Worm (Caenorhabditis elegans) whole organism, young adult: Measurements from ENCODE around the gene dpy-19.

ENCODE experiments used
- B0035.1 ChIP-seq: sonication (generic microtip); optimal IDR thresholded peaks from 2 replicates; lab custom pipeline; 2016; ENCODE audit warnings: missing genetic modification characterization, mild to moderate bottlenecking, missing compliant biosample characterization, missing genotype, missing genetic modification reagents
- B0261.1 ChIP-seq: sonication (generic microtip); optimal IDR thresholded peaks from 2 replicates; lab custom pipeline; 2016; ENCODE audit warnings: mild to moderate bottlenecking, missing genetic modification characterization, moderate library complexity, missing compliant biosample characterization
- B0336.3 ChIP-seq: fragments of 200-800 bp; sonication (Bioruptor generic); IDR thresholded peaks from 2 replicates; pipeline ENCODE4 v1.3.6; 2022; ENCODE audit warnings: missing genetic modification characterization, missing compliant biosample characterization
- D2030.7 ChIP-seq: fragments of 200-800 bp; sonication (Bioruptor generic); IDR thresholded peaks from 2 replicates; pipeline ENCODE4 v1.3.6; 2022; ENCODE audit warnings: missing genetic modification reagents, missing genetic modification characterization, missing compliant biosample characterization
- F10E7.11 ChIP-seq: sonication (generic microtip); optimal IDR thresholded peaks from 2 replicates; lab custom pipeline; 2017; ENCODE audit warnings: mild to moderate bottlenecking, missing genetic modification characterization, moderate library complexity, missing compliant biosample characterization
- F22D6.2 ChIP-seq: sonication (generic microtip); optimal IDR thresholded peaks from 2 replicates; lab custom pipeline; 2016; ENCODE audit warnings: mild to moderate bottlenecking, missing genetic modification characterization, missing compliant biosample characterization
- F52B5.7 ChIP-seq: sonication (generic microtip); optimal IDR thresholded peaks from 2 replicates; lab custom pipeline; 2016; ENCODE audit warnings: mild to moderate bottlenecking, missing genetic modification characterization, missing compliant biosample characterization
- F57C9.4 ChIP-seq: sonication (generic microtip); optimal IDR thresholded peaks from 2 replicates; lab custom pipeline; 2017; ENCODE audit warnings: mild to moderate bottlenecking, missing genetic modification characterization, missing compliant biosample characterization
- K11D2.4 ChIP-seq: fragments of 200-800 bp; sonication (Bioruptor generic); IDR thresholded peaks from 2 replicates; pipeline ENCODE4 v1.3.6; 2022; ENCODE audit warnings: missing genetic modification reagents, missing genetic modification characterization, missing compliant biosample characterization
- T07F8.4 ChIP-seq: sonication (generic microtip); optimal IDR thresholded peaks from 2 replicates; lab custom pipeline; 2016; ENCODE audit warnings: mild to moderate bottlenecking, missing genetic modification characterization, moderate library complexity, missing compliant biosample characterization
- akir-1 ChIP-seq: fragments of 200-800 bp; sonication (Bioruptor generic); optimal IDR thresholded peaks from 2 replicates; lab custom pipeline; 2018; ENCODE audit warnings: mild to moderate bottlenecking, missing genetic modification characterization, moderate library complexity, missing compliant biosample characterization
- ama-1 ChIP-seq, 3 experiments: fragments of 150-350 bp in 1 of 3; sonication (generic microtip) in 2 of 3; optimal IDR thresholded peaks; 2 replicates each; lab custom pipeline; 2014 to 2018; ENCODE audit warnings: missing biosample characterization in 2 of 3, missing genetic modification characterization in 2 of 3, missing genetic modification reagents in 2 of 3
- aptf-2 ChIP-seq: fragments of 200-800 bp; sonication (Bioruptor generic); conservative IDR thresholded peaks from 2 replicates; pipeline ENCODE4 v1.3.6; 2022; ENCODE audit warnings: missing genetic modification reagents, missing genetic modification characterization, missing compliant biosample characterization
- attf-3 ChIP-seq: fragments of 200-800 bp; sonication (Bioruptor generic); conservative IDR thresholded peaks from 2 replicates; pipeline ENCODE4 v1.3.6; 2022; ENCODE audit warnings: missing genetic modification reagents, missing genetic modification characterization, missing compliant biosample characterization
- bed-1 ChIP-seq: fragments of 200-800 bp; sonication (Bioruptor generic); IDR thresholded peaks from 2 replicates; pipeline ENCODE4 v1.3.6; 2022; ENCODE audit warnings: missing genetic modification reagents, missing genetic modification characterization, missing compliant biosample characterization
- cebp-1 ChIP-seq, 2 experiments: fragments of 200-800 bp in 1 of 2; sonication (Bioruptor generic) in 1 of 2; sonication (generic microtip) in 1 of 2; IDR thresholded peaks in 1 of 2; optimal IDR thresholded peaks in 1 of 2; 2 replicates each; pipeline versions ENCODE4 v1.3.6 to Lab custom; 2017 to 2022; ENCODE audit warnings: missing compliant biosample characterization in 2 of 2, missing genetic modification characterization in 2 of 2, mild to moderate bottlenecking in 1 of 2, missing genetic modification reagents in 1 of 2, moderate library complexity in 1 of 2
- cebp-2 ChIP-seq: fragments of 200-800 bp; sonication (Bioruptor generic); IDR thresholded peaks from 2 replicates; pipeline ENCODE4 v1.3.6; 2022; ENCODE audit warnings: missing genetic modification characterization, missing compliant biosample characterization
- ceh-58 ChIP-seq: fragments of 200-800 bp; sonication (Bioruptor generic); IDR thresholded peaks from 2 replicates; pipeline ENCODE4 v1.3.6; 2022; ENCODE audit warnings: missing genetic modification characterization, missing compliant biosample characterization
- ceh-79 ChIP-seq: sonication (generic microtip); optimal IDR thresholded peaks from 2 replicates; lab custom pipeline; 2017; ENCODE audit warnings: mild to moderate bottlenecking, missing genetic modification characterization, missing compliant biosample characterization
- chd-7 ChIP-seq: sonication (generic microtip); optimal IDR thresholded peaks from 2 replicates; lab custom pipeline; 2016; ENCODE audit warnings: mild to moderate bottlenecking, missing genetic modification characterization, moderate library complexity, missing compliant biosample characterization
- dox-1 ChIP-seq: fragments of 200-800 bp; sonication (Bioruptor generic); IDR thresholded peaks from 2 replicates; pipeline ENCODE4 v1.3.6; 2022; ENCODE audit warnings: missing genetic modification reagents, missing genetic modification characterization, missing compliant biosample characterization
- dpff-1 ChIP-seq: sonication (generic microtip); optimal IDR thresholded peaks from 2 replicates; lab custom pipeline; 2017; ENCODE audit warnings: mild to moderate bottlenecking, missing genetic modification characterization, missing compliant biosample characterization
- dpl-1 ChIP-seq: fragments of 150-350 bp; optimal IDR thresholded peaks from 2 replicates; lab custom pipeline; 2014; ENCODE audit warnings: missing biosample characterization, missing genetic modification reagents, missing genetic modification characterization
- egrh-3 ChIP-seq: fragments of 200-800 bp; sonication (Bioruptor generic); IDR thresholded peaks from 2 replicates; pipeline ENCODE4 v1.3.6; 2022; ENCODE audit warnings: missing genetic modification reagents, missing genetic modification characterization, missing compliant biosample characterization
- ekl-4 ChIP-seq: fragments of 200-800 bp; sonication (Bioruptor generic); IDR thresholded peaks from 2 replicates; pipeline ENCODE4 v1.3.6; 2022; ENCODE audit warnings: missing genetic modification reagents, missing genetic modification characterization, missing compliant biosample characterization
- hlh-12 ChIP-seq: sonication (generic microtip); optimal IDR thresholded peaks from 2 replicates; lab custom pipeline; 2016; ENCODE audit warnings: missing genetic modification characterization, missing compliant biosample characterization
- hlh-26 ChIP-seq: fragments of 200-800 bp; sonication (Bioruptor generic); conservative IDR thresholded peaks from 2 replicates; pipeline ENCODE4 v1.3.6; 2022; ENCODE audit warnings: missing genetic modification reagents, missing genetic modification characterization, missing compliant biosample characterization
- hsf-1 ChIP-seq: fragments of 200-800 bp; sonication (Bioruptor generic); IDR thresholded peaks from 2 replicates; pipeline ENCODE4 v1.3.6; 2022; ENCODE audit warnings: missing genetic modification reagents, missing genetic modification characterization, missing compliant biosample characterization
- let-526 ChIP-seq: fragments of 200-800 bp; sonication (Bioruptor generic); IDR thresholded peaks from 2 replicates; pipeline ENCODE4 v1.3.6; 2022; ENCODE audit warnings: missing genetic modification reagents, missing genetic modification characterization, missing compliant biosample characterization
- lin-40 ChIP-seq: sonication (generic microtip); optimal IDR thresholded peaks from 2 replicates; lab custom pipeline; 2016; ENCODE audit warnings: missing genetic modification characterization, mild to moderate bottlenecking, missing compliant biosample characterization, missing genotype, missing genetic modification reagents
- lsl-1 ChIP-seq: fragments of 200-800 bp; sonication (Bioruptor generic); optimal IDR thresholded peaks from 2 replicates; lab custom pipeline; 2018; ENCODE audit warnings: mild to moderate bottlenecking, missing genetic modification characterization, moderate library complexity, missing compliant biosample characterization
- nfya-1 ChIP-seq: sonication (generic microtip); optimal IDR thresholded peaks from 2 replicates; lab custom pipeline; 2017; ENCODE audit warnings: antibody characterized with exemption, missing compliant biosample characterization, missing genetic modification characterization, borderline replicate concordance; ENCODE audit not compliant: insufficient read depth
- nfyb-1 ChIP-seq: fragments of 200-800 bp; sonication (Bioruptor generic); IDR thresholded peaks from 2 replicates; pipeline ENCODE4 v1.3.6; 2022; ENCODE audit warnings: missing genetic modification reagents, missing genetic modification characterization, missing compliant biosample characterization
- pbrm-1 ChIP-seq: fragments of 200-800 bp; sonication (Bioruptor generic); IDR thresholded peaks from 2 replicates; pipeline ENCODE4 v1.3.6; 2022; ENCODE audit warnings: missing genetic modification reagents, missing genetic modification characterization, missing compliant biosample characterization
- rcor-1 ChIP-seq: fragments of 200-800 bp; sonication (Bioruptor generic); IDR thresholded peaks from 2 replicates; pipeline ENCODE4 v1.3.6; 2022; ENCODE audit warnings: missing genetic modification reagents, missing genetic modification characterization, missing compliant biosample characterization
- rpc-1 ChIP-seq, 2 experiments: fragments of 150-350 bp in 1 of 2; sonication (generic microtip) in 1 of 2; optimal IDR thresholded peaks; 2 replicates each; lab custom pipeline; 2014 to 2018; ENCODE audit warnings: missing biosample characterization in 1 of 2, missing genetic modification characterization in 1 of 2, missing genetic modification reagents in 1 of 2, missing genotype in 1 of 2
- sea-2 ChIP-seq: fragments of 200-800 bp; sonication (Bioruptor generic); IDR thresholded peaks from 2 replicates; pipeline ENCODE4 v1.3.6; 2022; ENCODE audit warnings: missing genetic modification characterization, missing compliant biosample characterization
- snpc-3.4 ChIP-seq: sonication (generic microtip); optimal IDR thresholded peaks from 2 replicates; lab custom pipeline; 2017; ENCODE audit warnings: missing genetic modification characterization, mild to moderate bottlenecking, missing compliant biosample characterization, antibody characterized with exemption, moderate library complexity, missing genotype, missing genetic modification reagents
- sptf-2 ChIP-seq: fragments of 200-800 bp; sonication (Bioruptor generic); optimal IDR thresholded peaks from 2 replicates; lab custom pipeline; 2018; ENCODE audit warnings: mild to moderate bottlenecking, missing genetic modification characterization, missing compliant biosample characterization
- tbx-9 ChIP-seq: sonication (generic microtip); optimal IDR thresholded peaks from 2 replicates; lab custom pipeline; 2016; ENCODE audit warnings: borderline replicate concordance, missing genetic modification characterization, inconsistent platforms, missing compliant biosample characterization
- tlf-1 ChIP-seq: fragments of 200-800 bp; sonication (Bioruptor generic); optimal IDR thresholded peaks from 2 replicates; lab custom pipeline; 2018; ENCODE audit warnings: mild to moderate bottlenecking, missing genetic modification characterization, missing compliant biosample characterization
- unc-130 ChIP-seq: sonication (generic microtip); optimal IDR thresholded peaks from 2 replicates; lab custom pipeline; 2016; ENCODE audit warnings: missing genetic modification reagents, missing genetic modification characterization, missing compliant biosample characterization
- zfh-2 ChIP-seq: fragments of 200-800 bp; sonication (Bioruptor generic); conservative IDR thresholded peaks from 2 replicates; pipeline ENCODE4 v1.3.6; 2022; ENCODE audit warnings: missing genetic modification reagents, missing genetic modification characterization, missing compliant biosample characterization
- zim-3 ChIP-seq: sonication (generic microtip); optimal IDR thresholded peaks from 2 replicates; lab custom pipeline; 2017; ENCODE audit warnings: mild to moderate bottlenecking, missing genetic modification characterization, moderate library complexity, missing compliant biosample characterization
- ztf-18 ChIP-seq: sonication (generic microtip); optimal IDR thresholded peaks from 2 replicates; lab custom pipeline; 2016; ENCODE audit warnings: missing genotype, mild to moderate bottlenecking, missing genetic modification characterization, missing compliant biosample characterization
- ztf-25 ChIP-seq: fragments of 200-800 bp; sonication (Bioruptor generic); IDR thresholded peaks from 2 replicates; pipeline ENCODE4 v1.3.6; 2022; ENCODE audit warnings: missing genetic modification reagents, missing genetic modification characterization, missing compliant biosample characterization
- ztf-26 ChIP-seq: sonication (generic microtip); optimal IDR thresholded peaks from 2 replicates; lab custom pipeline; 2017; ENCODE audit warnings: missing genetic modification characterization, missing compliant biosample characterization

dpy-19 gene

ce11 chrIII:8678371-8678770 is 11.1 kb upstream of the dpy-19 start (continued):
- TF ChIP-seq tbx-9 (no peak), zim-3 (tag; lab: Kevin White, UChicago) (peak; percentile 93), ztf-25 (peak; percentile 97), nfya-1 (tag; lab: Kevin White, UChicago) (no peak), ztf-18 (tag; lab: Kevin White, UChicago) (peak; percentile 76), rcor-1 (GFP tag; lab: Robert Waterston, UW) (peak; percentile 60; the same call in 1 of the 2 replicates), F52B5.7 (tag; lab: Kevin White, UChicago) (peak; percentile 59), zfh-2 (GFP tag; lab: Robert Waterston, UW) (no peak), F22D6.2 (peak; percentile 45), dox-1 (GFP tag; lab: Robert Waterston, UW) (peak; percentile 81), B0035.1 (tag; lab: Kevin White, UChicago) (peak; percentile 61), hlh-12 (tag; lab: Kevin White, UChicago) (peak; percentile 69), F57C9.4 (tag; lab: Kevin White, UChicago) (no peak), aptf-2 (no peak), ceh-79 (tag; lab: Kevin White, UChicago) (no peak), D2030.7 (peak; percentile 61), cebp-2 (GFP tag; lab: Robert Waterston, UW) (no peak), egrh-3 (0 out of 2 replicates have a peak, but pooled peaks have one; percentile 19), K11D2.4 (peak; percentile 63), rpc-1 (optimal IDR thresholded peaks at IDR 0.05; lab: Kevin White, UChicago) (peak; percentile 90), rpc-1 (tag; optimal IDR thresholded peaks at IDR 0.05; lab: Kevin White, UChicago) (peak; percentile 92), attf-3 (GFP tag; lab: Robert Waterston, UW) (peak; percentile 53), lsl-1 (peak; percentile 37), ceh-58 (GFP tag; lab: Robert Waterston, UW) (no peak), cebp-1 (GFP tag; IDR thresholded peaks at IDR 0.05; lab: Robert Waterston, UW) (no peak), cebp-1 (tag; optimal IDR thresholded peaks at IDR 0.05; lab: Kevin White, UChicago) (peak; percentile 84), sptf-2 (GFP tag; lab: Kevin White, UChicago) (peak; percentile 52), sea-2 (GFP tag; lab: Robert Waterston, UW) (0 out of 2 replicates have a peak, but pooled peaks have one; percentile 48), F10E7.11 (tag; lab: Kevin White, UChicago) (peak; percentile 69), ztf-26 (tag; lab: Kevin White, UChicago) (peak; percentile 74), akir-1 (peak; percentile 47), ama-1 (optimal IDR thresholded peaks at IDR 0.05; lab: Kevin White, UChicago) (no peak), ama-1 (GFP tag; optimal IDR thresholded peaks at IDR 0.05; lab: Kevin White, UChicago) (peak; percentile 70 to 89), tlf-1 (GFP tag; lab: Kevin White, UChicago) (peak; percentile 45), hsf-1 (GFP tag; lab: Robert Waterston, UW) (peak; percentile 43; the same call in 1 of the 2 replicates), unc-130 (GFP tag; lab: Kevin White, UChicago) (peak; percentile 40), T07F8.4 (tag; lab: Kevin White, UChicago) (peak; percentile 65), pbrm-1 (GFP tag; lab: Robert Waterston, UW) (peak; percentile 75), lin-40 (tag; lab: Kevin White, UChicago) (peak; percentile 75), let-526 (GFP tag; lab: Robert Waterston, UW) (peak; percentile 78), B0261.1 (tag; lab: Kevin White, UChicago) (peak; percentile 95), chd-7 (tag; lab: Kevin White, UChicago) (peak; percentile 68), B0336.3 (GFP tag; lab: Robert Waterston, UW) (peak; percentile 62), snpc-3.4 (tag; lab: Kevin White, UChicago) (peak; percentile 53), ekl-4 (peak; percentile 67), bed-1 (GFP tag; lab: Robert Waterston, UW) (no peak), dpl-1 (GFP tag; lab: Kevin White, UChicago) (peak; percentile 11), dpff-1 (tag; lab: Kevin White, UChicago) (peak; percentile 32), hlh-26 (no peak), nfyb-1 (GFP tag; lab: Robert Waterston, UW) (peak; percentile 84)
